Worm (Caenorhabditis elegans): Measurements from ENCODE around the gene Y54G9A.5.

Gene Y54G9A.5

ce11 chrII:13722763-13723162 lies at the start of gene Y54G9A.5:
Gene Y54G9A.5 (plus strand): TSS chrII:13723007.
- TF ChIP-seq nhr-11 (tag; optimal IDR thresholded peaks at IDR 0.05) (no peak), pha-4 (tag; optimal IDR thresholded peaks at IDR 0.05) (no peak), unc-62 (GFP tag; optimal IDR thresholded peaks at IDR 0.05) (no peak), skn-1 (tag; optimal IDR thresholded peaks at IDR 0.05) (no peak), elt-2 (tag; optimal IDR thresholded peaks at IDR 0.05) (no peak), sea-2 (GFP tag; optimal IDR thresholded peaks at IDR 0.05) (no peak)

- TF ChIP-seq nhr-67 (tag; optimal IDR thresholded peaks at IDR 0.05) (no peak), elt-2 (tag; optimal IDR thresholded peaks at IDR 0.05) (peak; percentile 33), egl-5 (tag; optimal IDR thresholded peaks at IDR 0.05) (no peak), egl-27 (tag; optimal IDR thresholded peaks at IDR 0.05) (no peak), elt-3 (tag; optimal IDR thresholded peaks at IDR 0.05) (no peak), zag-1 (tag; optimal IDR thresholded peaks at IDR 0.05) (no peak), unc-39 (tag; optimal IDR thresholded peaks at IDR 0.05) (no peak), pqm-1 (tag; optimal IDR thresholded peaks at IDR 0.05) (peak; percentile 57), eor-1 (tag; optimal IDR thresholded peaks at IDR 0.05) (no peak), aly-2 (tag; optimal IDR thresholded peaks at IDR 0.05) (no peak), nhr-77 (tag; optimal IDR thresholded peaks at IDR 0.05) (no peak), nfya-1 (tag; optimal IDR thresholded peaks at IDR 0.05; ENCODE audit: insufficient read depth) (no peak), ceh-9 (tag; optimal IDR thresholded peaks at IDR 0.05) (no peak), lin-39 (tag; optimal IDR thresholded peaks at IDR 0.05) (no peak), lin-15B (tag; optimal IDR thresholded peaks at IDR 0.05) (no peak), nhr-237 (tag; optimal IDR thresholded peaks at IDR 0.05) (no peak), ztf-11 (tag; optimal IDR thresholded peaks at IDR 0.05) (no peak), nhr-25 (tag; optimal IDR thresholded peaks at IDR 0.05) (peak; percentile 36), lsy-12 (tag; optimal IDR thresholded peaks at IDR 0.05) (no peak), nhr-43 (tag; optimal IDR thresholded peaks at IDR 0.05; ENCODE audit: poor library complexity, severe bottlenecking) (peak; percentile 48), fos-1 (tag; optimal IDR thresholded peaks at IDR 0.05) (no peak), daf-12 (tag; optimal IDR thresholded peaks at IDR 0.05) (no peak), snpc-4 (tag; optimal IDR thresholded peaks at IDR 0.05) (no peak), nhr-76 (tag; optimal IDR thresholded peaks at IDR 0.05) (no peak), sea-2 (GFP tag; optimal IDR thresholded peaks at IDR 0.05) (no peak), tbx-2 (tag; optimal IDR thresholded peaks at IDR 0.05) (no peak), pha-4 (tag; optimal IDR thresholded peaks at IDR 0.05) (no peak), nhr-23 (tag; optimal IDR thresholded peaks at IDR 0.05) (no peak), ceh-28 (tag; optimal IDR thresholded peaks at IDR 0.05) (no peak), mml-1 (tag; optimal IDR thresholded peaks at IDR 0.05) (no peak), skn-1 (tag; optimal IDR thresholded peaks at IDR 0.05) (no peak), ceh-82 (tag; optimal IDR thresholded peaks at IDR 0.05) (no peak), jun-1 (tag; optimal IDR thresholded peaks at IDR 0.05) (no peak), ama-1 (optimal IDR thresholded peaks at IDR 0.05) (peak; percentile 67)
These were observed 49.1 kb upstream of the Y54G9A.5 start for ce11 chrII:13673605-13674193.

ce11 chrII:13675212-13675611 lies 47.6 kb upstream of the Y54G9A.5 start:
- TF ChIP-seq lin-39 (tag; optimal IDR thresholded peaks at IDR 0.05) = peak; percentile 14
- TF ChIP-seq ama-1 (optimal IDR thresholded peaks at IDR 0.05) = peak; percentile 6
- TF ChIP-seq aly-2 (tag; optimal IDR thresholded peaks at IDR 0.05) = no peak

- TF ChIP-seq ceh-9 (tag; optimal IDR thresholded peaks at IDR 0.05) (no peak), nhr-76 (tag; optimal IDR thresholded peaks at IDR 0.05) (no peak), elt-3 (tag; optimal IDR thresholded peaks at IDR 0.05) (no peak), snpc-4 (tag; optimal IDR thresholded peaks at IDR 0.05) (no peak), ama-1 (optimal IDR thresholded peaks at IDR 0.05) (no peak), daf-12 (tag; optimal IDR thresholded peaks at IDR 0.05) (no peak), nhr-67 (tag; optimal IDR thresholded peaks at IDR 0.05) (no peak), fos-1 (tag; optimal IDR thresholded peaks at IDR 0.05) (no peak), R02D3.7 (tag; optimal IDR thresholded peaks at IDR 0.05) (no peak), mml-1 (tag; optimal IDR thresholded peaks at IDR 0.05) (no peak), pha-4 (tag; optimal IDR thresholded peaks at IDR 0.05) (no peak), ceh-16 (tag; optimal IDR thresholded peaks at IDR 0.05) (no peak), zag-1 (tag; optimal IDR thresholded peaks at IDR 0.05) (no peak), egl-27 (tag; optimal IDR thresholded peaks at IDR 0.05) (no peak), ceh-82 (tag; optimal IDR thresholded peaks at IDR 0.05) (no peak), nhr-23 (tag; optimal IDR thresholded peaks at IDR 0.05) (no peak), unc-39 (tag; optimal IDR thresholded peaks at IDR 0.05) (no peak), mdl-1 (tag; optimal IDR thresholded peaks at IDR 0.05) (no peak), lin-39 (tag; optimal IDR thresholded peaks at IDR 0.05) (no peak)
These were observed 44.9 kb upstream of the Y54G9A.5 start for ce11 chrII:13677927-13678326.

Measured in whole organism, L3 larva.